Fruit fly (Drosophila melanogaster) whole organism, embryonic: ENCODE data around the gene Ufd1.

ENCODE experiments used
- ATbp ChIP-seq: fragments of 200-800 bp; sonication (Bioruptor generic); optimal IDR thresholded peaks from 2 replicates; lab custom pipeline; 2017; ENCODE audit warnings: missing biosample characterization, mild to moderate bottlenecking, missing genetic modification characterization, missing genetic modification reagents
- CG10321 ChIP-seq: fragments of 200-800 bp; sonication (Bioruptor generic); IDR thresholded peaks from 2 replicates; pipeline ENCODE4 v1.3.6; 2022; ENCODE audit warnings: missing biosample characterization, missing genetic modification characterization
- CG12391 ChIP-seq: fragments of 200-800 bp; sonication (Bioruptor generic); optimal IDR thresholded peaks from 3 replicates; lab custom pipeline; 2018; ENCODE audit warnings: missing biosample characterization, mild to moderate bottlenecking, missing genetic modification characterization, moderate library complexity
- CG12744 ChIP-seq: fragments of 200-800 bp; sonication (Bioruptor generic); optimal IDR thresholded peaks from 2 replicates; lab custom pipeline; 2016; ENCODE audit warnings: missing biosample characterization, missing genetic modification characterization
- CG13624 ChIP-seq: fragments of 200-800 bp; sonication (Bioruptor generic); optimal IDR thresholded peaks from 2 replicates; lab custom pipeline; 2016; ENCODE audit warnings: missing biosample characterization, missing genetic modification characterization
- CG14050 ChIP-seq: fragments of 200-800 bp; sonication (Bioruptor generic); IDR thresholded peaks from 3 replicates; pipeline ENCODE4 v1.3.6; 2022; ENCODE audit warnings: missing biosample characterization, missing genetic modification characterization
- CG14667 ChIP-seq: fragments of 200-800 bp; sonication (Bioruptor generic); IDR thresholded peaks from 2 replicates; pipeline ENCODE4 v1.3.6; 2022; ENCODE audit warnings: missing biosample characterization, missing genetic modification characterization
- CG17568 ChIP-seq: fragments of 200-800 bp; sonication (Bioruptor generic); optimal IDR thresholded peaks from 2 replicates; lab custom pipeline; 2018; ENCODE audit warnings: missing biosample characterization, mild to moderate bottlenecking, missing genetic modification characterization, moderate library complexity
- CG18011 ChIP-seq: fragments of 200-800 bp; sonication (Bioruptor generic); optimal IDR thresholded peaks from 2 replicates; lab custom pipeline; 2017; ENCODE audit warnings: missing biosample characterization, missing genetic modification characterization, mild to moderate bottlenecking, moderate library complexity, missing genotype
- CG18262 ChIP-seq: fragments of 200-800 bp; optimal IDR thresholded peaks from 3 replicates; lab custom pipeline; 2019; ENCODE audit warnings: missing biosample characterization, mild to moderate bottlenecking, missing genetic modification characterization, moderate library complexity
- CG18599 ChIP-seq: fragments of 200-800 bp; sonication (Bioruptor generic); optimal IDR thresholded peaks from 3 replicates; lab custom pipeline; 2017; ENCODE audit warnings: missing biosample characterization, missing genetic modification characterization, mild to moderate bottlenecking, moderate library complexity, missing genetic modification reagents
- CG2712 ChIP-seq: fragments of 200-800 bp; optimal IDR thresholded peaks from 3 replicates; lab custom pipeline; 2019; ENCODE audit warnings: missing biosample characterization, mild to moderate bottlenecking, missing genetic modification characterization, moderate library complexity
- CG2889 ChIP-seq: fragments of 200-800 bp; sonication (Bioruptor generic); IDR thresholded peaks from 3 replicates; pipeline ENCODE4 v1.3.6; 2022; ENCODE audit warnings: missing biosample characterization, missing genetic modification characterization
- CG33213 ChIP-seq: fragments of 200-800 bp; sonication (Bioruptor generic); optimal IDR thresholded peaks from 3 replicates; lab custom pipeline; 2016; ENCODE audit warnings: missing biosample characterization, missing genetic modification characterization
- CG6272 ChIP-seq: fragments of 200-800 bp; sonication (Bioruptor generic); IDR thresholded peaks from 2 replicates; pipeline ENCODE4 v1.3.6; 2022; ENCODE audit warnings: missing biosample characterization, missing genetic modification characterization
- CG6683 ChIP-seq: fragments of 200-800 bp; sonication (Bioruptor generic); optimal IDR thresholded peaks from 2 replicates; lab custom pipeline; 2017; ENCODE audit warnings: missing biosample characterization, mild to moderate bottlenecking, missing genetic modification characterization, missing genetic modification reagents
- CG6765 ChIP-seq: fragments of 200-800 bp; sonication (Bioruptor generic); optimal IDR thresholded peaks from 3 replicates; lab custom pipeline; 2017; ENCODE audit warnings: missing biosample characterization, mild to moderate bottlenecking, missing genetic modification characterization
- CG6791 ChIP-seq: fragments of 200-800 bp; sonication (Bioruptor generic); IDR thresholded peaks from 3 replicates; pipeline ENCODE4 v1.3.6; 2022; ENCODE audit warnings: missing biosample characterization, missing genetic modification characterization; ENCODE audit not compliant: partially characterized antibody
- CG8089 ChIP-seq: fragments of 200-800 bp; sonication (Bioruptor generic); optimal IDR thresholded peaks from 3 replicates; lab custom pipeline; 2016; ENCODE audit warnings: missing biosample characterization, missing genetic modification characterization
- CG8290 ChIP-seq, 3 experiments: fragments of 200-800 bp; sonication (Bioruptor generic); optimal IDR thresholded peaks; 2 replicates each; lab custom pipeline; 2016 to 2019; ENCODE audit warnings: missing biosample characterization in 3 of 3, missing genetic modification characterization in 3 of 3, mild to moderate bottlenecking in 2 of 3, moderate library complexity in 1 of 3
- Dip3 ChIP-seq: fragments of 200-800 bp; sonication (Bioruptor generic); optimal IDR thresholded peaks from 3 replicates; lab custom pipeline; 2016; ENCODE audit warnings: missing biosample characterization, missing genetic modification characterization
- Drgx ChIP-seq: fragments of 200-800 bp; sonication (Bioruptor generic); IDR thresholded peaks from 2 replicates; pipeline ENCODE4 v1.3.6; 2022; ENCODE audit warnings: missing biosample characterization, missing genetic modification characterization
- Elba2 ChIP-seq: fragments of 200-800 bp; sonication (Bioruptor generic); optimal IDR thresholded peaks from 3 replicates; lab custom pipeline; 2016; ENCODE audit warnings: missing biosample characterization, missing genetic modification characterization
- Jarid2 ChIP-seq: fragments of 200-800 bp; sonication (Bioruptor generic); optimal IDR thresholded peaks from 3 replicates; lab custom pipeline; 2017; ENCODE audit warnings: mild to moderate bottlenecking, missing biosample characterization, missing genetic modification reagents, missing genetic modification characterization
- Med ChIP-seq: fragments of 200-800 bp; sonication (Bioruptor generic); peaks from one replicate; lab custom pipeline; 2016; ENCODE audit warnings: missing biosample characterization, missing genetic modification characterization, mild to moderate bottlenecking, inconsistent platforms, moderate library complexity
- Stat92E ChIP-seq, 3 experiments: fragments of >200 bp in 2 of 3; fragments of 200-800 bp in 1 of 3; sonication (Bioruptor generic) in 1 of 3; optimal IDR thresholded peaks; 2 replicates each; lab custom pipeline; 2017 to 2019; ENCODE audit warnings: missing biosample characterization in 3 of 3, missing genetic modification characterization in 3 of 3, mild to moderate bottlenecking in 1 of 3, moderate library complexity in 1 of 3
- Taf1 ChIP-seq: fragments of 200-800 bp; sonication (Bioruptor generic); IDR thresholded peaks from 2 replicates; pipeline ENCODE4 v1.3.6; 2022; ENCODE audit warnings: missing biosample characterization, missing genetic modification characterization
- amos ChIP-seq: fragments of 200-800 bp; sonication (Bioruptor generic); IDR thresholded peaks from 2 replicates; pipeline ENCODE4 v1.3.6; 2022; ENCODE audit warnings: missing biosample characterization, missing genetic modification characterization; ENCODE audit not compliant: partially characterized antibody
- aop ChIP-seq: fragments of 200-800 bp; sonication (Bioruptor generic); IDR thresholded peaks from 2 replicates; pipeline ENCODE4 v1.3.6; 2022; ENCODE audit warnings: missing biosample characterization, missing genetic modification characterization
- ap ChIP-seq: fragments of 200-800 bp; sonication (Bioruptor generic); IDR thresholded peaks from 2 replicates; pipeline ENCODE4 v1.3.6; 2022; ENCODE audit warnings: missing biosample characterization, missing genetic modification characterization
- bab2 ChIP-seq: fragments of 200-800 bp; sonication (Bioruptor generic); optimal IDR thresholded peaks from 2 replicates; lab custom pipeline; 2016; ENCODE audit warnings: missing biosample characterization, missing genetic modification characterization
- br ChIP-seq: fragments of >200 bp; optimal IDR thresholded peaks from 2 replicates; lab custom pipeline; 2017
- cad ChIP-seq: fragments of >200 bp; optimal IDR thresholded peaks from 2 replicates; lab custom pipeline; 2017; ENCODE audit warnings: missing biosample characterization, missing genetic modification characterization
- chif ChIP-seq, 2 experiments: fragments of 200-800 bp; sonication (Bioruptor generic); optimal IDR thresholded peaks; 3 replicates each; lab custom pipeline; 2016; ENCODE audit warnings: missing biosample characterization in 2 of 2, missing genetic modification characterization in 2 of 2
- gem ChIP-seq: fragments of 200-800 bp; sonication (Bioruptor generic); optimal IDR thresholded peaks from 2 replicates; lab custom pipeline; 2019; ENCODE audit warnings: missing biosample characterization, mild to moderate bottlenecking, missing genetic modification characterization, moderate library complexity
- gfzf ChIP-seq: fragments of 200-800 bp; sonication (Bioruptor generic); optimal IDR thresholded peaks from 2 replicates; lab custom pipeline; 2016; ENCODE audit warnings: missing biosample characterization, mild to moderate bottlenecking, missing genetic modification characterization, moderate library complexity
- gro ChIP-seq: fragments of 200-800 bp; sonication (Bioruptor generic); optimal IDR thresholded peaks from 2 replicates; lab custom pipeline; 2016; ENCODE audit warnings: missing biosample characterization, missing genetic modification characterization
- her ChIP-seq: fragments of 200-800 bp; sonication (Bioruptor generic); optimal IDR thresholded peaks from 2 replicates; lab custom pipeline; 2016; ENCODE audit warnings: missing biosample characterization, missing genetic modification characterization
- hkb ChIP-seq, 2 experiments: fragments of 200-800 bp in 1 of 2; fragments of >200 bp in 1 of 2; sonication (Bioruptor generic) in 1 of 2; IDR thresholded peaks in 1 of 2; optimal IDR thresholded peaks in 1 of 2; 2 replicates each; pipeline versions ENCODE4 v1.3.6 to Lab custom; 2017 to 2022; ENCODE audit warnings: missing biosample characterization in 1 of 2, missing genetic modification characterization in 1 of 2
- klu ChIP-seq: fragments of 200-800 bp; sonication (Bioruptor generic); IDR thresholded peaks from 2 replicates; pipeline ENCODE4 v1.3.6; 2022; ENCODE audit warnings: missing biosample characterization, missing genetic modification characterization
- maf-S ChIP-seq: fragments of 200-800 bp; sonication (Bioruptor generic); optimal IDR thresholded peaks from 2 replicates; lab custom pipeline; 2016; ENCODE audit warnings: missing biosample characterization, missing genetic modification characterization
- mam ChIP-seq: fragments of 200-800 bp; sonication (Bioruptor generic); optimal IDR thresholded peaks from 3 replicates; lab custom pipeline; 2016; ENCODE audit warnings: missing biosample characterization, missing genetic modification characterization
- otp ChIP-seq: fragments of 200-800 bp; sonication (Bioruptor generic); IDR thresholded peaks from 3 replicates; pipeline ENCODE4, ENCODE4 v1.3.6; 2022; ENCODE audit warnings: missing biosample characterization, missing genetic modification characterization
- pb ChIP-seq: fragments of 200-800 bp; sonication (Bioruptor generic); optimal IDR thresholded peaks from 3 replicates; lab custom pipeline; 2016; ENCODE audit warnings: missing biosample characterization, missing genetic modification characterization
- prd ChIP-seq, 3 experiments: fragments of >200 bp in 2 of 3; fragments of 200-800 bp in 1 of 3; sonication (Bioruptor generic) in 1 of 3; optimal IDR thresholded peaks in 2 of 3; IDR thresholded peaks in 1 of 3; 2 replicates in 2 of 3; 3 replicates in 1 of 3; pipeline versions ENCODE4 v1.3.6 to Lab custom; 2017 to 2022; ENCODE audit warnings: missing biosample characterization in 1 of 3, missing genetic modification characterization in 1 of 3
- shn ChIP-seq: fragments of 200-800 bp; sonication (Bioruptor generic); optimal IDR thresholded peaks from 3 replicates; lab custom pipeline; 2016; ENCODE audit warnings: missing biosample characterization, missing genetic modification characterization
- unc-4 ChIP-seq: fragments of 200-800 bp; sonication (Bioruptor generic); IDR thresholded peaks from 2 replicates; pipeline ENCODE4 v1.3.6; 2022; ENCODE audit warnings: missing biosample characterization, missing genetic modification characterization; ENCODE audit not compliant: partially characterized antibody
- vfl ChIP-seq: fragments of 200-800 bp; sonication (Bioruptor generic); optimal IDR thresholded peaks from 2 replicates; lab custom pipeline; 2016; ENCODE audit warnings: missing biosample characterization, missing genetic modification characterization
- wek ChIP-seq: fragments of 200-800 bp; sonication (Bioruptor generic); optimal IDR thresholded peaks from 3 replicates; lab custom pipeline; 2018; ENCODE audit warnings: missing biosample characterization, mild to moderate bottlenecking, missing genetic modification characterization, moderate library complexity

Gene Ufd1

DNA sequence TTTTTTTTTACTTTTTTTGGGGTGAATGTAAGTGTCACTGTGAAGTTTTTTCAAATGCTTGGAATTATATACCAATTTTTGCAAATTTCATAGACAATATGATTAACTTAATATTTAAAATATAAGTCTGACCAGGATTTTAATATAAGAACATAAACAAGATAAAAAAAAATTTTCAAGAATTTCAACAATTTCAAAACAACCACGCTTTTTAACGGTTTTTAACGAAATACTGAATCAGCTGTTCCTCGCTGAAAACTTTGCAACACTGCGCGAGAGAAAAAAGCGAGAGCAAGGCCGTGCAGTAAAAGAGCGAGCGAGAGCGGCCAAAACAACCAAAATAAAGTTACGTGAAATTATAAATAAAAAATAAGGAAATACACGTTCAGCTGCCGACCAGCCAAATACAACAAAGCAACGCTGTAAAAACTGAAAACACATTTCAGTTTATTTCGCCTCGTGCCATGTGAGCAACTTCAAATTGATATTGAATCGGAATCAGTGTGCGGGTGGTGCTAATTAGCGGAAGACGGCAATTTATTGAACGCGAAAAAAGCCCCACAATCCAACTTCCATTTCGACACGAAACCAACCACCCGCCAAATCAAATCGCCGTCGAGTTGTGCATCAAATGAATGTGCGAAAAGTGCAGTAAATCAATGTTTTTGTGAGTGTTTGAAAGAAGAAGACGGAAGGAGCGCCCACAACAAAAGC is 26.7 kb downstream of the Ufd1 start, which contains the start of the genes CG46439, Iyd and CG33947 (continued):
- TF ChIP-seq unc-4 (GFP tag; lab: Robert Waterston, UW) (peak; percentile 40; the same call in 1 of the 2 replicates), CG6791 (GFP tag; lab: Robert Waterston, UW) (no peak), Drgx (GFP tag; lab: Robert Waterston, UW) (peak; percentile 71), br (no peak), bab2 (no peak), CG2712 (tag; lab: Kevin White, UChicago) (peak; percentile 5), CG10321 (GFP tag; lab: Robert Waterston, UW) (no peak), otp (GFP tag; lab: Robert Waterston, UW) (no peak), cad (GFP tag; lab: Kevin White, UChicago) (no peak), hkb (optimal IDR thresholded peaks at IDR 0.05; lab: Kevin White, UChicago) (no peak), hkb (GFP tag; IDR thresholded peaks at IDR 0.05; lab: Robert Waterston, UW) (peak; percentile 37; the same call in 1 of the 2 replicates), pb (GFP tag; lab: Kevin White, UChicago) (no peak), CG18599 (no peak), mam (GFP tag; lab: Kevin White, UChicago) (no peak), prd (optimal IDR thresholded peaks at IDR 0.05; lab: Kevin White, UChicago) (no peak), prd (GFP tag; IDR thresholded peaks at IDR 0.05; lab: Robert Waterston, UW) (no peak), wek (GFP tag; lab: Kevin White, UChicago) (no peak), ap (GFP tag; lab: Robert Waterston, UW) (no peak), CG8089 (GFP tag; lab: Kevin White, UChicago) (no peak), amos (no peak), shn (no peak), Med (peak; percentile 89), Dip3 (GFP tag; lab: Kevin White, UChicago) (no peak), CG6765 (GFP tag; lab: Kevin White, UChicago) (no peak), gro (GFP tag; lab: Kevin White, UChicago) (no peak), CG18011 (GFP tag; lab: Kevin White, UChicago) (no peak), CG12391 (tag; lab: Kevin White, UChicago) (no peak), Stat92E (GFP tag; optimal IDR thresholded peaks at IDR 0.05; lab: Kevin White, UChicago) (no peak), aop (GFP tag; lab: Robert Waterston, UW) (no peak), maf-S (GFP tag; lab: Kevin White, UChicago) (no peak), ATbp (GFP tag; lab: Kevin White, UChicago) (no peak), chif (GFP tag; optimal IDR thresholded peaks at IDR 0.05; lab: Kevin White, UChicago) (no peak), gfzf (GFP tag; lab: Kevin White, UChicago) (no peak), klu (no peak), gem (tag; lab: Kevin White, UChicago) (peak; percentile 5), CG12744 (no peak), Taf1 (GFP tag; lab: Robert Waterston, UW) (no peak), CG13624 (GFP tag; lab: Kevin White, UChicago) (no peak), her (GFP tag; lab: Kevin White, UChicago) (no peak), CG14050 (GFP tag; lab: Robert Waterston, UW) (no peak), vfl (GFP tag; lab: Kevin White, UChicago) (no peak), CG6683 (no peak), CG2889 (no peak), CG8290 (GFP tag; optimal IDR thresholded peaks at IDR 0.05; lab: Kevin White, UChicago) (no peak), CG8290 (tag; optimal IDR thresholded peaks at IDR 0.05; lab: Kevin White, UChicago) (no peak), CG33213 (GFP tag; lab: Kevin White, UChicago) (no peak), Jarid2 (GFP tag; lab: Kevin White, UChicago) (no peak), CG6272 (GFP tag; lab: Robert Waterston, UW) (no peak), Elba2 (GFP tag; lab: Kevin White, UChicago) (peak; percentile 24), CG17568 (GFP tag; lab: Kevin White, UChicago) (peak; percentile 25), CG14667 (no peak), CG18262 (tag; lab: Kevin White, UChicago) (no peak)
